Worm (Caenorhabditis elegans): Measurements from ENCODE around the gene F16F9.1.

ce11 chrX:8413130-8413529, 33.1 kb upstream of the F16F9.1 start, which contains the start of gene F08F1.4:
- no peak for TF ChIP-seq ref-1 (GFP tag; conservative IDR thresholded peaks at IDR 0.05)
- TF ChIP-seq klf-2 (GFP tag; conservative IDR thresholded peaks at IDR 0.05): no peak
- TF ChIP-seq ztf-29 (GFP tag; IDR thresholded peaks at IDR 0.05): no peak
- no peak for TF ChIP-seq ztf-23 (GFP tag; IDR thresholded peaks at IDR 0.05)
- TF ChIP-seq flt-1 (GFP tag; IDR thresholded peaks at IDR 0.05): no peak
- TF ChIP-seq tab-1 (GFP tag; IDR thresholded peaks at IDR 0.05): no peak
- TF ChIP-seq cog-1 (tag; optimal IDR thresholded peaks at IDR 0.05): no peak
- TF ChIP-seq T22C8.4 (GFP tag; IDR thresholded peaks at IDR 0.05): no peak
